Worm (Caenorhabditis elegans) whole organism, mixed stage, embryonic: ENCODE measurements around the gene cdc-48.1.

Source experiments
- M03D4.4 ChIP-seq: sonication (generic microtip); optimal IDR thresholded peaks from 2 replicates; lab custom pipeline; 2017; ENCODE audit warnings: mild to moderate bottlenecking, missing genetic modification characterization, missing compliant biosample characterization
- bed-3 ChIP-seq: fragments of 200-800 bp; sonication (Bioruptor generic); optimal IDR thresholded peaks from 3 replicates; lab custom pipeline; 2018; ENCODE audit warnings: mild to moderate bottlenecking, missing genetic modification characterization, moderate library complexity, missing compliant biosample characterization
- ceh-83 ChIP-seq: fragments of 200-800 bp; sonication (Bioruptor generic); optimal IDR thresholded peaks from 2 replicates; lab custom pipeline; 2018; ENCODE audit warnings: mild to moderate bottlenecking, missing genetic modification characterization, missing compliant biosample characterization
- mep-1 ChIP-seq: fragments of 150-350 bp; optimal IDR thresholded peaks from 2 replicates; lab custom pipeline; 2017; ENCODE audit warnings: missing biosample characterization, missing genetic modification reagents, missing genetic modification characterization, inconsistent platforms
- nhr-237 ChIP-seq: fragments of 150-350 bp; optimal IDR thresholded peaks from 2 replicates; lab custom pipeline; 2014; ENCODE audit warnings: missing biosample characterization, missing genetic modification characterization
- nhr-28 ChIP-seq: fragments of 150-350 bp; optimal IDR thresholded peaks from 2 replicates; lab custom pipeline; 2014; ENCODE audit warnings: missing biosample characterization, missing genetic modification characterization
- nhr-76 ChIP-seq: sonication (generic microtip); optimal IDR thresholded peaks from 2 replicates; lab custom pipeline; 2017; ENCODE audit warnings: missing biosample characterization, missing genetic modification characterization
- snpc-4 ChIP-seq: fragments of 150-350 bp; optimal IDR thresholded peaks from 2 replicates; lab custom pipeline; 2014; ENCODE audit warnings: missing biosample characterization, missing genetic modification characterization
- sptf-1 ChIP-seq: sonication (generic microtip); optimal IDR thresholded peaks from 2 replicates; lab custom pipeline; 2017; ENCODE audit warnings: mild to moderate bottlenecking, missing genetic modification characterization, moderate library complexity, missing compliant biosample characterization
- unc-39 ChIP-seq: fragments of 150-350 bp; optimal IDR thresholded peaks from 2 replicates; lab custom pipeline; 2014; ENCODE audit warnings: missing biosample characterization, missing genetic modification characterization
- unc-62 ChIP-seq: fragments of 150-350 bp; optimal IDR thresholded peaks from 2 replicates; lab custom pipeline; 2014; ENCODE audit warnings: missing biosample characterization, missing genetic modification reagents, missing genetic modification characterization
- ztf-11 ChIP-seq: fragments of 150-350 bp; optimal IDR thresholded peaks from 2 replicates; lab custom pipeline; 2014; ENCODE audit warnings: missing biosample characterization, missing genetic modification characterization

DNA sequence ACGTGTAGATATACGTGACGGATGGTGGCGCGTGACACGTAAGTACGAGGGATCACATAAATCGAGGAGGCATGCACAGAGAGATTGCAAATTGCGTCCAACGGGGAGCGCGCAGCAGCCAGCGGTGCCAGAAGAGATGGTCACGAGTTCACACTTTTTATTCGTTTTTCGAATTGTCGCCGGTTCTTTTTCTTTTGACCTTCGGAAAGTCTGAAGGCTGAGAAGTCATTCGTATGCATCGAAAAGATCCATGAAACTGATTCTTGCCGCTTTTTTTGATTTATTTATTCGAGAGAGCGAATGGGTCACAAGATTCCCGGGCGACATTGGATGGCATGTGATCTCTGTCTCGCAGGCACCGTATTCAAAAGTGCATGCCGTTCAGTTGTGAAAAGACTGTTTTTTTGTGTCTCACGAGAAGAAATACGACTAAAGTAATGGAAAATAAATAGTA, 4.2 kb downstream of the cdc-48.1 start:
- TF ChIP-seq nhr-28 (no peak), nhr-76 (tag; lab: Kevin White, UChicago) (no peak), sptf-1 (no peak), nhr-237 (tag; lab: Kevin White, UChicago) (no peak), snpc-4 (tag; lab: Kevin White, UChicago) (no peak), unc-39 (tag; lab: Kevin White, UChicago) (no peak), unc-62 (GFP tag; lab: Kevin White, UChicago) (no peak), mep-1 (tag; lab: Kevin White, UChicago) (no peak), ceh-83 (no peak), ztf-11 (tag; lab: Kevin White, UChicago) (no peak), bed-3 (no peak), M03D4.4 (tag; lab: Kevin White, UChicago) (no peak)
